Fruit fly (Drosophila melanogaster) whole organism, pupa: Measurements from ENCODE around the gene N.
A peak's percentile ranks its signal among the peaks of the same experiment; 100 is the strongest.

ENCODE experiments used
- CG10348 ChIP-seq: fragments of 200-800 bp; sonication (Bioruptor generic); IDR thresholded peaks from 2 replicates; pipeline ENCODE4 v1.3.6; 2022; ENCODE audit warnings: missing biosample characterization, missing genetic modification characterization
- CG12605 ChIP-seq: fragments of 200-800 bp; sonication (Bioruptor generic); IDR thresholded peaks from 2 replicates; pipeline ENCODE4 v1.3.6; 2022; ENCODE audit warnings: missing biosample characterization, missing genetic modification characterization
- CG13204 ChIP-seq: fragments of 200-800 bp; sonication (Bioruptor generic); optimal IDR thresholded peaks from 2 replicates; lab custom pipeline; 2018; ENCODE audit warnings: missing biosample characterization, mild to moderate bottlenecking, missing genetic modification characterization, moderate library complexity
- CG14655 ChIP-seq: fragments of 200-800 bp; sonication (Bioruptor generic); optimal IDR thresholded peaks from 3 replicates; lab custom pipeline; 2017; ENCODE audit warnings: mild to moderate bottlenecking, missing biosample characterization, missing genetic modification reagents, missing genetic modification characterization
- CG15710 ChIP-seq: fragments of 200-800 bp; sonication (Bioruptor generic); optimal IDR thresholded peaks from 2 replicates; lab custom pipeline; 2018; ENCODE audit warnings: missing biosample characterization, mild to moderate bottlenecking, missing genetic modification characterization, moderate library complexity
- CG17806 ChIP-seq: fragments of 200-800 bp; sonication (Bioruptor generic); optimal IDR thresholded peaks from 2 replicates; lab custom pipeline; 2018; ENCODE audit warnings: missing biosample characterization, mild to moderate bottlenecking, missing genetic modification characterization, moderate library complexity
- CG32121 ChIP-seq: fragments of 200-800 bp; sonication (Bioruptor generic); IDR thresholded peaks from 2 replicates; pipeline ENCODE4 v1.3.6; 2022; ENCODE audit warnings: missing biosample characterization, missing genetic modification characterization
- CG34367 ChIP-seq: fragments of 200-800 bp; sonication (Bioruptor generic); optimal IDR thresholded peaks from 2 replicates; lab custom pipeline; 2018; ENCODE audit warnings: missing biosample characterization, mild to moderate bottlenecking, missing genetic modification characterization
- CG4496 ChIP-seq: fragments of 200-800 bp; sonication (Bioruptor generic); IDR thresholded peaks from 3 replicates; pipeline ENCODE4 v1.3.6; 2022; ENCODE audit warnings: missing biosample characterization, missing genetic modification characterization
- CG8159 ChIP-seq: fragments of 200-800 bp; sonication (Bioruptor generic); optimal IDR thresholded peaks from 3 replicates; lab custom pipeline; 2018; ENCODE audit warnings: missing biosample characterization, mild to moderate bottlenecking, missing genetic modification characterization, moderate library complexity
- CG8301 ChIP-seq: fragments of 200-800 bp; sonication (Bioruptor generic); optimal IDR thresholded peaks from 2 replicates; lab custom pipeline; 2018; ENCODE audit warnings: missing biosample characterization, mild to moderate bottlenecking, missing genetic modification characterization
- CG9948 ChIP-seq: fragments of 200-800 bp; sonication (Bioruptor generic); optimal IDR thresholded peaks from 2 replicates; lab custom pipeline; 2018; ENCODE audit warnings: missing biosample characterization, mild to moderate bottlenecking, missing genetic modification characterization, moderate library complexity
- D1 ChIP-seq: fragments of 200-800 bp; sonication (Bioruptor generic); optimal IDR thresholded peaks from 2 replicates; lab custom pipeline; 2018; ENCODE audit warnings: missing biosample characterization, mild to moderate bottlenecking, missing genetic modification characterization, moderate library complexity
- EcR ChIP-seq: fragments of 200-800 bp; sonication (Bioruptor generic); optimal IDR thresholded peaks from 3 replicates; lab custom pipeline; 2019; ENCODE audit warnings: missing biosample characterization, missing genetic modification characterization, mild to moderate bottlenecking, moderate library complexity, missing genetic modification reagents
- Ets98B ChIP-seq: fragments of 200-800 bp; sonication (Bioruptor generic); IDR thresholded peaks from 2 replicates; pipeline ENCODE4 v1.3.6; 2022; ENCODE audit warnings: missing biosample characterization, missing genetic modification characterization
- Pif1A ChIP-seq: fragments of 200-800 bp; sonication (Bioruptor generic); optimal IDR thresholded peaks from 3 replicates; lab custom pipeline; 2016; ENCODE audit warnings: missing biosample characterization, missing genetic modification characterization
- Pif1B ChIP-seq: fragments of 200-800 bp; sonication (Bioruptor generic); optimal IDR thresholded peaks from 3 replicates; lab custom pipeline; 2016; ENCODE audit warnings: missing biosample characterization, missing genetic modification characterization
- Snoo ChIP-seq: fragments of 200-800 bp; sonication (Bioruptor generic); optimal IDR thresholded peaks from 3 replicates; lab custom pipeline; 2017; ENCODE audit warnings: missing biosample characterization, mild to moderate bottlenecking, missing genetic modification characterization, inconsistent platforms
- fd96Ca ChIP-seq: fragments of 200-800 bp; sonication (Bioruptor generic); IDR thresholded peaks from 3 replicates; pipeline ENCODE4 v1.3.6; 2022; ENCODE audit warnings: missing biosample characterization, missing genetic modification characterization
- gl ChIP-seq: fragments of 200-800 bp; sonication (Bioruptor generic); optimal IDR thresholded peaks from 2 replicates; lab custom pipeline; 2018; ENCODE audit warnings: missing biosample characterization, mild to moderate bottlenecking, missing genetic modification characterization
- rn ChIP-seq: fragments of 200-800 bp; sonication (Bioruptor generic); IDR thresholded peaks from 2 replicates; pipeline ENCODE4 v1.3.6; 2022; ENCODE audit warnings: missing biosample characterization, missing genetic modification characterization

N gene

DNA sequence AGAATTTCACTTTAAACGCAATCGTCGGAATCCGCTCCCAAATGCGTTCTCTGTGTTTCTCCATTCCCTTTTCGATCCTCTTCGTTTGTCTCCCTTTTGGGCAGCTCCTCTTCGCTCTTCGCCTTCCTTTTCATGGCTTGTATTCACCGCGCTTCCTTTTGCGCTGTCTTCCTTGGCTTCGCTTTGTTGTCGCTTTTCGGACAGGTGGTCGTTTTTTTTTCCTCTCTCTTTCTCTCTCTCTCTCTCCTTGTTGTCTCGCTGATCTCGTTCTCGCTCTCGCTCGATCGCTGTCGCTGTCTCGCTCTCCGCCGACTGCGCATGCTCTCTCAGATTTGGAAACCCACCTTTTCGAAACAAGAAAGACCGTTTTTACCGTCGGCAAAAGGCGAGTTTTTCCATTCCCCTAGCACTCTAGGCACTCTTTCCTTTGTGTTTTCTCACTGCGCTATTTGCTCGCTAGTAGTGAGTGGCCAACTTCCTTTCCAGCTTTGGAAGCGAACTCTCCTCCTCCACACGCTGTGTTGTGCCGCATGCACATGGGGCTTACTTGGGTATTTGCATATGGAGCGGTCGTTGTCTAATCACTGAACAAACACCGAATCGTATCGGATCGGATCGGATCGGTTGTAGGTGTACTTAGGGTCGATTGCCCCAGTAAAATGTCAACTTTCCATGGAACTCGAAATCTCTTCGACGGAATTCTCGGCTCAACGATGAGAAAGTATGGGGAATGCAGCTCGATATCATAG is 1.8 kb downstream of the N start:
- no peak for TF ChIP-seq CG13204 (GFP tag; lab: Kevin White, UChicago)
- TF ChIP-seq CG34367 (tag; lab: Kevin White, UChicago): no peak
- no peak for TF ChIP-seq gl (tag; lab: Kevin White, UChicago)
- TF ChIP-seq CG8301 (tag; lab: Kevin White, UChicago): no peak
- TF ChIP-seq Snoo (tag; lab: Kevin White, UChicago): no peak
- TF ChIP-seq CG15710 (tag; lab: Kevin White, UChicago): no peak
- TF ChIP-seq rn: no peak
- TF ChIP-seq CG14655 (GFP tag; lab: Kevin White, UChicago): no peak
- peak; percentile 10 for TF ChIP-seq Pif1B (GFP tag; lab: Kevin White, UChicago)
- no peak for TF ChIP-seq CG32121
- no peak for TF ChIP-seq CG12605 (GFP tag; lab: Robert Waterston, UW)
- TF ChIP-seq EcR: peak; percentile 27
- no peak for TF ChIP-seq fd96Ca (GFP tag; lab: Robert Waterston, UW)
- TF ChIP-seq CG4496 (GFP tag; lab: Robert Waterston, UW): 0 out of 3 replicates have a peak, but pooled peaks have one; percentile 36
- TF ChIP-seq D1 (tag; lab: Kevin White, UChicago): no peak
- no peak for TF ChIP-seq CG17806 (tag; lab: Kevin White, UChicago)
- TF ChIP-seq CG8159 (tag; lab: Kevin White, UChicago): no peak
- TF ChIP-seq Ets98B (GFP tag; lab: Robert Waterston, UW): no peak
- no peak for TF ChIP-seq Pif1A (GFP tag; lab: Kevin White, UChicago)
- TF ChIP-seq CG9948 (tag; lab: Kevin White, UChicago): no peak
- no peak for TF ChIP-seq CG10348 (GFP tag; lab: Robert Waterston, UW)

DNA sequence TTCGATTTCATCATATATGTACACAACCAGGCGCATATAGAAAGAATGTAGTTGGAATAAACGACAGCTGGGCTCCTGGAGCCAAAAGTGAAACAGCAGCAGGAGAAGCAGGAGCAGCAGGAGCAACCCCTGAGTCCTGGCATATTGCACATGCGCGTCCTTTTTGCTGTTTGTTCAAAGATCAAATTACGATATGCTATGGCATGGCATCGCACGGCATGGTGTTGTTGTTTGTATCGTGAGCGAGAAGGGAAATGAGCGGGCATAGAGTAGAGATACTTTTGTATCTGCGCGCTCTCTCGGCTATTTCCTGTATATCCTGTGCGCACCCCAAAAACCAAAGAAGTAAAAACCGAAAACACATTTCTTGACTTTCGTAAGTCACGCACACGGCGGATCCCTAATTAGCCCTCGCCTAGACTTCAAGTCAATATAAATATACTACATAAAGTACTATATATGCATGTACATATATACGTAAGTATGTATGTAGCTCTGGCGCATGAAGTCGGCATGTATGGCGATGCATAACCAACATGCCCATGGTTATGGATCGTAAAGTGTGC is 3.3 kb downstream of the N start:
- TF ChIP-seq rn (no peak), fd96Ca (GFP tag; lab: Robert Waterston, UW) (no peak), CG8301 (tag; lab: Kevin White, UChicago) (no peak), Ets98B (GFP tag; lab: Robert Waterston, UW) (no peak)

DNA sequence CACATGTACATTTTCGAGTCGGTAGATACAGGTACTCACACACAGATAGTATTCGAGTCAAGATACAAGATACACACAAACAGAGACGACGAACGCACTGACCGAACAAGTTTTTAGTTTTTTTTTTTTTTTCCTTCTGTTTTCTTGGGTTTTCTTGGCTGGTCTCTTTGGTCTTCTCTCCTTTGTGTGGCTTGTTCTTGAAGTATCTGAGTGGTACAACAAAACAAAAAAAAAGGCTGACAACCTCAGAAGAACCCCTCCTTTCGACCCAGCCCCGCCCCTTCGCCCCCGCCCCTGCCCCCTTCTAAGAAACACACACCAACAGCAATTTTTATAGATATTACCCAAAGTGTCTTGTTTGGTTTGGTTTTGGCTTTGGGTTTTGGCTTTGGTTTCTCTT is 5.3 kb downstream of the N start:
- TF ChIP-seq CG32121 (no peak), CG15710 (tag; lab: Kevin White, UChicago) (peak; percentile 25), EcR (peak; percentile 71), CG13204 (GFP tag; lab: Kevin White, UChicago) (peak; percentile 38), Snoo (tag; lab: Kevin White, UChicago) (no peak), CG4496 (GFP tag; lab: Robert Waterston, UW) (no peak), CG34367 (tag; lab: Kevin White, UChicago) (peak; percentile 24), gl (tag; lab: Kevin White, UChicago) (peak; percentile 13), CG12605 (GFP tag; lab: Robert Waterston, UW) (peak; percentile 25; the same call in 1 of the 2 replicates), Pif1B (GFP tag; lab: Kevin White, UChicago) (no peak)

DNA sequence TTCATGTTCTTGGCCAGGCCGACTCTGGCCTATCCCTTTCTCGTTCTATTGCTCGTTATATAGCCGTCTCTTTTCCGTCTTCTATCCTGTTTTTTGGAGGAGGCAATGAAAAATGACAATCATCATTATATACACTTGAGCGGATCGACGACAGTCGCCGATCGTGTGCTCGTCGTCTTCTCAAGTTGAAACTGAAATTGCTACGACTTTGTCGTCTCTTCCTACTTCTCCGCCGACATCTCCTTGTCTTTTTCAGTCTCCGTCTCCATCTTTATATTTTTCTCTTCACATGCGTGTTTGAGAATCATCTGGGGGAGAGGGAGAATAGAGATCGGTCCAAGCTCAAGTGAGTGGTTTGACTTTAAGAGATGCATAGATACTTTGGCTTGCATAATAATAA is 6.1 kb downstream of the N start:
- TF ChIP-seq Pif1B (GFP tag; lab: Kevin White, UChicago) (no peak), CG4496 (GFP tag; lab: Robert Waterston, UW) (no peak), rn (no peak), Pif1A (GFP tag; lab: Kevin White, UChicago) (no peak), Ets98B (GFP tag; lab: Robert Waterston, UW) (no peak), CG14655 (GFP tag; lab: Kevin White, UChicago) (no peak), CG13204 (GFP tag; lab: Kevin White, UChicago) (no peak), CG32121 (no peak), CG17806 (tag; lab: Kevin White, UChicago) (no peak), EcR (no peak), gl (tag; lab: Kevin White, UChicago) (no peak), CG8159 (tag; lab: Kevin White, UChicago) (no peak), CG8301 (tag; lab: Kevin White, UChicago) (no peak)

DNA sequence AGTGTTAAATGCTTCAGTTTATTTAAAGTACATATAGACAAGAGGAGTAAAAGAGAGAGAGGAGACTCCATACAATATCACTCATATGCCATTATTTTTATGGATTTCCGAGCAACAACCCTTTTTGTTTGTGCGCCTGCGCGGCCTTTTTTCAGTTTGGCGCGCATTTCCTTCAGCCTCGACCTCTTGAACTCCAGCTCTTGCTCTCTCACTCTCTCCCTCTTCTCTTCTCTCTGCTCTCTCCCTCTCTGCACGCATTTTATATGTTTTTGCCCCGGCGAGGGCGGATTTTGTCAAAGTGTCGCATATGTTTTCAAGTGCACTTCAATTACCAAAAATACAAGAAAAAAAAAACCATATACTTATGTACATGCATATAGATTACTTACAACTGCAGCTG is 7.4 kb downstream of the N start:
- TF ChIP-seq CG9948 (tag; lab: Kevin White, UChicago): no peak
- no peak for TF ChIP-seq Snoo (tag; lab: Kevin White, UChicago)
- TF ChIP-seq fd96Ca (GFP tag; lab: Robert Waterston, UW): no peak
- no peak for TF ChIP-seq Ets98B (GFP tag; lab: Robert Waterston, UW)
- TF ChIP-seq CG15710 (tag; lab: Kevin White, UChicago): no peak
- no peak for TF ChIP-seq CG8159 (tag; lab: Kevin White, UChicago)
- TF ChIP-seq CG12605 (GFP tag; lab: Robert Waterston, UW): no peak
- TF ChIP-seq D1 (tag; lab: Kevin White, UChicago): no peak
